Worm (Caenorhabditis elegans): ENCODE measurements around the gene B0001.2.
"Not testable (repeated sequence)": the region's sequence is repeated elsewhere in the genome, so short reads cannot be mapped to it uniquely, and the experiment has no call there.

Gene B0001.2

ce11 chrIV:12196608-12197007, 45.8 kb upstream of the B0001.2 start:
- TF ChIP-seq mep-1 (tag; optimal IDR thresholded peaks at IDR 0.05) (no peak), fkh-4 (tag; optimal IDR thresholded peaks at IDR 0.05; ENCODE audit: borderline replicate concordance) (no peak), sptf-1 (tag; optimal IDR thresholded peaks at IDR 0.05) (no peak), unc-30 (tag; optimal IDR thresholded peaks at IDR 0.05) (no peak), ama-1 (optimal IDR thresholded peaks at IDR 0.05) (no peak), hlh-17 (GFP tag; optimal IDR thresholded peaks at IDR 0.05; ENCODE audit: borderline replicate concordance) (no peak), nhr-76 (tag; optimal IDR thresholded peaks at IDR 0.05) (no peak), rnt-1 (tag; optimal IDR thresholded peaks at IDR 0.05) (no peak), nhr-12 (tag; optimal IDR thresholded peaks at IDR 0.05) (no peak), efl-1 (optimal IDR thresholded peaks at IDR 0.05) (no peak), efl-1 (GFP tag; optimal IDR thresholded peaks at IDR 0.05 in 1 of 2) (no peak), C04F5.9 (tag; optimal IDR thresholded peaks at IDR 0.05) (no peak)

- TF ChIP-seq efl-1 (optimal IDR thresholded peaks at IDR 0.05): no peak
- TF ChIP-seq efl-1 (GFP tag; optimal IDR thresholded peaks at IDR 0.05 in 1 of 2): peak in 1 of 2 experiments; percentile 46
- TF ChIP-seq nhr-28 (tag; optimal IDR thresholded peaks at IDR 0.05): no peak
These were observed 43.9 kb upstream of the B0001.2 start for ce11 chrIV:12194668-12195067.

ce11 chrIV:12193338-12193737, 42.6 kb upstream of the B0001.2 start:
- TF ChIP-seq efl-1 (optimal IDR thresholded peaks at IDR 0.05) (no peak), efl-1 (GFP tag; optimal IDR thresholded peaks at IDR 0.05 in 1 of 2) (peak in 1 of 2 experiments; percentile 14), hlh-4 (tag; optimal IDR thresholded peaks at IDR 0.05) (no peak)

ce11 chrIV:12192104-12192763, 41.5 kb upstream of the B0001.2 start:
- TF ChIP-seq efl-3 (GFP tag; optimal IDR thresholded peaks at IDR 0.05) (no peak), fkh-4 (tag; optimal IDR thresholded peaks at IDR 0.05; ENCODE audit: borderline replicate concordance) (no peak), lin-14 (GFP tag; optimal IDR thresholded peaks at IDR 0.05) (peak; percentile 10)

ce11 chrIV:12178235-12178634, 27.5 kb upstream of the B0001.2 start, which contains the start of gene nlr-1:
Gene nlr-1 (minus strand): TSS chrIV:12178335.
- TF ChIP-seq mab-9 (GFP tag; IDR thresholded peaks at IDR 0.05); nhr-90 (tag; optimal IDR thresholded peaks at IDR 0.05; ENCODE audit: poor library complexity); nhr-47 (tag; optimal IDR thresholded peaks at IDR 0.05): not testable (repeated sequence)

- TF ChIP-seq unc-130 (tag; optimal IDR thresholded peaks at IDR 0.05) (no peak), unc-98 (GFP tag; IDR thresholded peaks at IDR 0.05) (no peak), ceh-82 (tag; optimal IDR thresholded peaks at IDR 0.05) (no peak), efl-1 (optimal IDR thresholded peaks at IDR 0.05) (no peak), efl-1 (GFP tag; optimal IDR thresholded peaks at IDR 0.05 in 1 of 2) (peak in 1 of 2 experiments; percentile 43)
These were observed 17.2 kb upstream of the B0001.2 start, which contains the start of gene F20B10.3 for ce11 chrIV:12167944-12168343. Gene F20B10.3 (plus strand): TSS chrIV:12168244.

ce11 chrIV:12165432-12166078, 14.8 kb upstream of the B0001.2 start:
- TF ChIP-seq efl-1 (optimal IDR thresholded peaks at IDR 0.05): no peak
- peak in 1 of 2 experiments; percentile 70 for TF ChIP-seq efl-1 (GFP tag; optimal IDR thresholded peaks at IDR 0.05 in 1 of 2)
- TF ChIP-seq blmp-1 (tag; optimal IDR thresholded peaks at IDR 0.05): no peak
- peak; percentile 47 for TF ChIP-seq elt-2 (tag; optimal IDR thresholded peaks at IDR 0.05)

- TF ChIP-seq fkh-4 (tag; optimal IDR thresholded peaks at IDR 0.05; ENCODE audit: borderline replicate concordance): no peak
- no peak for TF ChIP-seq ces-1 (GFP tag; optimal IDR thresholded peaks at IDR 0.05)
- TF ChIP-seq fkh-8 (tag; optimal IDR thresholded peaks at IDR 0.05): no peak
- TF ChIP-seq nhr-237 (tag; optimal IDR thresholded peaks at IDR 0.05): no peak
- TF ChIP-seq lir-3 (tag; optimal IDR thresholded peaks at IDR 0.05; ENCODE audit: poor library complexity): no peak
- no peak for TF ChIP-seq ceh-88 (GFP tag; IDR thresholded peaks at IDR 0.05)
- no peak for TF ChIP-seq C04F5.9 (tag; optimal IDR thresholded peaks at IDR 0.05)
- TF ChIP-seq C34B4.2 (tag; optimal IDR thresholded peaks at IDR 0.05): no peak
- no peak for TF ChIP-seq nhr-28 (tag; optimal IDR thresholded peaks at IDR 0.05)
- TF ChIP-seq mep-1 (tag; optimal IDR thresholded peaks at IDR 0.05): no peak
- TF ChIP-seq lsy-2 (tag; optimal IDR thresholded peaks at IDR 0.05): no peak
- TF ChIP-seq ceh-63 (GFP tag; optimal IDR thresholded peaks at IDR 0.05): no peak
- TF ChIP-seq efl-1 (optimal IDR thresholded peaks at IDR 0.05): no peak
- no peak for TF ChIP-seq efl-1 (GFP tag; optimal IDR thresholded peaks at IDR 0.05 in 1 of 2)
- no peak for TF ChIP-seq sptf-1 (tag; optimal IDR thresholded peaks at IDR 0.05)
- no peak for TF ChIP-seq alr-1 (tag; optimal IDR thresholded peaks at IDR 0.05; ENCODE audit: borderline replicate concordance)
These were observed 12.0 kb upstream of the B0001.2 start for ce11 chrIV:12162732-12163131.

Data from whole organism, L1 larva.